Worm (Caenorhabditis elegans): ENCODE measurements around the gene ced-8.

DNA sequence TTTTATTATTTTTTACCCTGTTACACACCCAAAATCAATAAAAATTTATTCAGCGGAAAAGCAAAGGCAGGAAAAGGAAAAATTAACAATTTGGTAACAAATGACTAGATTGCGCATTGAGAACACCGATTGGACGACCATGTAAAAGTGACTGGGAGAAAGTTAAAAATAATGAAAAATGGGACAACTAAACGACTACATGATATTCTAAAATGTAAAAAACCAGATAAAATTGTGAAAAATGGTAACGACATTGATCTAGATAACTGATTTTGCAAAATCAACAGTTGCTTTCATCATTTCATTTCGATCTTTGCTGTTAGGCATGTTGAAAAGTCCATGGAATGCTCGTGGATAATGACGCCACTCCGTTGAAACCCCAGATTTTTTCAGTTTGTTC lies 43.1 kb upstream of the ced-8 start:
- TF ChIP-seq ceh-100 (GFP tag; IDR thresholded peaks at IDR 0.05) (no peak), ZK185.1 (tag; optimal IDR thresholded peaks at IDR 0.05; ENCODE audit: poor library complexity, severe bottlenecking) (no peak)

Data from whole organism, young adult.